Worm (Caenorhabditis elegans) whole organism, L4 larva: ENCODE results near the gene rha-2.

Experiments used
- D1046.2 ChIP-seq: fragments of 200-800 bp; sonication (Bioruptor generic); IDR thresholded peaks from 2 replicates; pipeline ENCODE4 v1.3.6; 2022; ENCODE audit warnings: missing genetic modification characterization, missing compliant biosample characterization
- F26F4.8 ChIP-seq: fragments of 200-800 bp; sonication (Bioruptor generic); conservative IDR thresholded peaks from 2 replicates; pipeline ENCODE4 v1.3.6; 2022; ENCODE audit warnings: missing genetic modification characterization, missing compliant biosample characterization
- T20F7.1 ChIP-seq: fragments of 200-800 bp; sonication (Bioruptor generic); optimal IDR thresholded peaks from 2 replicates; lab custom pipeline; 2018; ENCODE audit warnings: mild to moderate bottlenecking, missing genetic modification characterization, missing compliant biosample characterization
- T26A8.4 ChIP-seq: fragments of 200-800 bp; sonication (Bioruptor generic); IDR thresholded peaks from 2 replicates; pipeline ENCODE4 v1.3.6; 2022; ENCODE audit warnings: missing genetic modification characterization, missing compliant biosample characterization
- ZK337.2 ChIP-seq: fragments of 200-800 bp; sonication (Bioruptor generic); IDR thresholded peaks from 2 replicates; pipeline ENCODE4 v1.3.6; 2022; ENCODE audit warnings: missing genetic modification reagents, missing genetic modification characterization, missing compliant biosample characterization
- aha-1 ChIP-seq: fragments of 150-350 bp; peaks from one replicate; lab custom pipeline; 2014; ENCODE audit warnings: missing biosample characterization, missing genetic modification characterization
- ceh-20 ChIP-seq: fragments of 200-800 bp; sonication (Bioruptor generic); IDR thresholded peaks from 2 replicates; pipeline ENCODE4 v1.3.6; 2022; ENCODE audit warnings: missing genetic modification reagents, missing genetic modification characterization, missing compliant biosample characterization
- ceh-28 ChIP-seq: fragments of 150-350 bp; optimal IDR thresholded peaks from 2 replicates; lab custom pipeline; 2014; ENCODE audit warnings: missing biosample characterization, missing genetic modification reagents, missing genetic modification characterization
- ceh-32 ChIP-seq: sonication (generic microtip); optimal IDR thresholded peaks from 2 replicates; lab custom pipeline; 2016; ENCODE audit warnings: mild to moderate bottlenecking, missing genetic modification characterization, missing compliant biosample characterization; ENCODE audit not compliant: poor library complexity
- ceh-44 ChIP-seq: fragments of 200-800 bp; sonication (Bioruptor generic); IDR thresholded peaks from 2 replicates; pipeline ENCODE4 v1.3.6; 2022; ENCODE audit warnings: missing genetic modification reagents, missing genetic modification characterization, missing compliant biosample characterization
- cey-2 ChIP-seq: sonication (generic microtip); optimal IDR thresholded peaks from 3 replicates; lab custom pipeline; 2017; ENCODE audit warnings: missing genetic modification characterization, mild to moderate bottlenecking, missing compliant biosample characterization, antibody characterized with exemption, borderline replicate concordance; ENCODE audit not compliant: insufficient read depth
- ctbp-1 ChIP-seq: fragments of 200-800 bp; sonication (Bioruptor generic); IDR thresholded peaks from 2 replicates; pipeline ENCODE4 v1.3.6; 2022; ENCODE audit warnings: missing genetic modification reagents, missing genetic modification characterization, missing compliant biosample characterization
- daf-12 ChIP-seq: fragments of 150-350 bp; optimal IDR thresholded peaks from 2 replicates; lab custom pipeline; 2014; ENCODE audit warnings: missing biosample characterization, missing genetic modification reagents, missing genetic modification characterization
- daf-16 ChIP-seq, 3 experiments: sonication (generic microtip); optimal IDR thresholded peaks; 2 replicates each; lab custom pipeline; 2016 to 2017; ENCODE audit warnings: missing genetic modification characterization in 3 of 3, missing genetic modification reagents in 3 of 3, mild to moderate bottlenecking in 2 of 3, missing compliant biosample characterization in 2 of 3, missing biosample characterization in 1 of 3, moderate library complexity in 1 of 3
- dve-1 ChIP-seq: sonication (generic microtip); optimal IDR thresholded peaks from 2 replicates; lab custom pipeline; 2017; ENCODE audit warnings: antibody characterized with exemption, mild to moderate bottlenecking, missing genetic modification characterization, missing compliant biosample characterization; ENCODE audit not compliant: insufficient read depth
- gei-8 ChIP-seq: fragments of 200-800 bp; sonication (Bioruptor generic); optimal IDR thresholded peaks from 2 replicates; lab custom pipeline; 2018; ENCODE audit warnings: mild to moderate bottlenecking, missing genetic modification characterization, missing compliant biosample characterization
- hlh-30 ChIP-seq: sonication (generic microtip); optimal IDR thresholded peaks from 2 replicates; lab custom pipeline; 2017; ENCODE audit warnings: antibody characterized with exemption, mild to moderate bottlenecking, missing genetic modification characterization, missing compliant biosample characterization; ENCODE audit not compliant: insufficient read depth
- lim-7 ChIP-seq: fragments of 200-800 bp; sonication (Bioruptor generic); IDR thresholded peaks from 2 replicates; pipeline ENCODE4 v1.3.6; 2022; ENCODE audit warnings: missing genetic modification characterization, missing compliant biosample characterization
- lin-1 ChIP-seq: fragments of 200-800 bp; sonication (Bioruptor generic); IDR thresholded peaks from 2 replicates; pipeline ENCODE4 v1.3.6; 2022; ENCODE audit warnings: missing genetic modification reagents, missing genetic modification characterization, missing compliant biosample characterization
- lin-15B ChIP-seq: fragments of 150-350 bp; sonication (generic microtip); optimal IDR thresholded peaks from 3 replicates; lab custom pipeline; 2014; ENCODE audit warnings: missing biosample characterization, missing genetic modification characterization
- lin-38 ChIP-seq: fragments of 200-800 bp; sonication (Bioruptor generic); IDR thresholded peaks from 2 replicates; pipeline ENCODE4 v1.3.6; 2022; ENCODE audit warnings: missing genetic modification reagents, missing genetic modification characterization, missing compliant biosample characterization
- mes-2 ChIP-seq: sonication (generic microtip); optimal IDR thresholded peaks from 2 replicates; lab custom pipeline; 2016; ENCODE audit warnings: missing genotype, mild to moderate bottlenecking, missing genetic modification characterization, missing compliant biosample characterization; ENCODE audit not compliant: poor library complexity, severe bottlenecking
- mxl-2 ChIP-seq: fragments of 200-800 bp; sonication (Bioruptor generic); conservative IDR thresholded peaks from 2 replicates; pipeline ENCODE4 v1.3.6; 2022; ENCODE audit warnings: missing genetic modification reagents, missing genetic modification characterization, missing compliant biosample characterization
- nhr-111 ChIP-seq: fragments of 200-800 bp; sonication (Bioruptor generic); optimal IDR thresholded peaks from 2 replicates; lab custom pipeline; 2018; ENCODE audit warnings: mild to moderate bottlenecking, missing genetic modification characterization, missing compliant biosample characterization
- nhr-28 ChIP-seq: fragments of 150-350 bp; optimal IDR thresholded peaks from 2 replicates; lab custom pipeline; 2014; ENCODE audit warnings: missing biosample characterization, missing genetic modification characterization
- nhr-41 ChIP-seq: fragments of 200-800 bp; sonication (Bioruptor generic); IDR thresholded peaks from 2 replicates; pipeline ENCODE4 v1.3.6; 2022; ENCODE audit warnings: missing genetic modification reagents, missing genetic modification characterization, missing compliant biosample characterization
- pha-4 ChIP-seq, 2 experiments: fragments of 150-350 bp in 1 of 2; fragments of 200-800 bp in 1 of 2; sonication (Bioruptor generic) in 1 of 2; IDR thresholded peaks in 1 of 2; optimal IDR thresholded peaks in 1 of 2; 2 replicates each; pipeline versions ENCODE4 v1.3.6 to Lab custom; 2014 to 2022; ENCODE audit warnings: missing genetic modification characterization in 2 of 2, missing genetic modification reagents in 2 of 2, missing biosample characterization in 1 of 2, missing compliant biosample characterization in 1 of 2
- rbr-2 ChIP-seq: sonication (generic microtip); optimal IDR thresholded peaks from 2 replicates; lab custom pipeline; 2016; ENCODE audit warnings: missing genotype, missing genetic modification characterization, missing compliant biosample characterization
- saeg-2 ChIP-seq: fragments of 200-800 bp; sonication (Bioruptor generic); IDR thresholded peaks from 2 replicates; pipeline ENCODE4 v1.3.6; 2022; ENCODE audit warnings: missing genetic modification reagents, missing genetic modification characterization, missing compliant biosample characterization
- snpc-1.2 ChIP-seq: fragments of 200-800 bp; sonication (Bioruptor generic); IDR thresholded peaks from 2 replicates; pipeline ENCODE4 v1.3.6; 2022; ENCODE audit warnings: missing genetic modification reagents, missing genetic modification characterization, missing compliant biosample characterization
- snpc-4 ChIP-seq: fragments of 150-350 bp; optimal IDR thresholded peaks from 2 replicates; lab custom pipeline; 2014; ENCODE audit warnings: missing biosample characterization, missing genetic modification characterization
- spr-1 ChIP-seq: sonication (generic microtip); optimal IDR thresholded peaks from 2 replicates; lab custom pipeline; 2016; ENCODE audit warnings: mild to moderate bottlenecking, missing genetic modification characterization, missing compliant biosample characterization
- unc-130 ChIP-seq: sonication (generic microtip); optimal IDR thresholded peaks from 2 replicates; lab custom pipeline; 2016; ENCODE audit warnings: missing genetic modification reagents, missing genetic modification characterization, missing compliant biosample characterization
- zag-1 ChIP-seq: fragments of 150-350 bp; optimal IDR thresholded peaks from 2 replicates; lab custom pipeline; 2014; ENCODE audit warnings: missing biosample characterization, missing genetic modification characterization
- zfp-2 ChIP-seq: sonication (generic microtip); optimal IDR thresholded peaks from 2 replicates; lab custom pipeline; 2016; ENCODE audit warnings: mild to moderate bottlenecking, missing genetic modification characterization, missing compliant biosample characterization

Gene rha-2

DNA sequence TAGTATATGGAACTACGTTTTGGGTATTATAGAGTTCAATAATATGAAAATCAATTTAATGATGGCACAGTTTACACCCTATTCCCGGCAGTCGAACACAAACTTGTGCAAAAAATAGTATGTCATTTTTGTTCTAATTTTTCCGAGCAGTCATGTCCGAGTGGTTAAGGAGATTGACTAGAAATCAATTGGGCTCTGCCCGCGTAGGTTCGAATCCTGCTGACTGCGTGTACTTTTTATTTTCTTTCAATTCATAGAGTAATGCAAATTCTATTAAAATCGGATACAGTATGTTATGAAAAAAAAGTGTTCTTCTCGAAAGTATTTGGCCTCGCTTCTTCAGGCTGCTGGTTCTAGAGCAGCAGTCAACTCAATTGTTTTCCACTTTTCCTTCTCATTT lies 31.7 kb upstream of the rha-2 start (continued):
- TF ChIP-seq daf-16 (GFP tag; optimal IDR thresholded peaks at IDR 0.05; lab: Kevin White, UChicago) (peak in 1 of 2 experiments; percentile 45), daf-16 (tag; optimal IDR thresholded peaks at IDR 0.05; lab: Kevin White, UChicago) (peak; percentile 35), F26F4.8 (0 out of 2 replicates have a peak, but pooled peaks have one; percentile 42), nhr-111 (no peak), zfp-2 (tag; lab: Kevin White, UChicago) (no peak), daf-12 (no peak), cey-2 (tag; lab: Kevin White, UChicago) (no peak), mxl-2 (GFP tag; lab: Robert Waterston, UW) (no peak), ctbp-1 (GFP tag; lab: Robert Waterston, UW) (0 out of 2 replicates have a peak, but pooled peaks have one; percentile 32), D1046.2 (GFP tag; lab: Robert Waterston, UW) (0 out of 2 replicates have a peak, but pooled peaks have one; percentile 47), pha-4 (GFP tag; IDR thresholded peaks at IDR 0.05; lab: Robert Waterston, UW) (peak; percentile 66; the same call in 1 of the 2 replicates), pha-4 (tag; optimal IDR thresholded peaks at IDR 0.05; lab: Kevin White, UChicago) (no peak), T20F7.1 (GFP tag; lab: Kevin White, UChicago) (peak; percentile 13), ceh-20 (GFP tag; lab: Robert Waterston, UW) (0 out of 2 replicates have a peak, but pooled peaks have one; percentile 15), hlh-30 (tag; lab: Kevin White, UChicago) (no peak), nhr-28 (tag; lab: Kevin White, UChicago) (no peak), lin-38 (GFP tag; lab: Robert Waterston, UW) (no peak), nhr-41 (GFP tag; lab: Robert Waterston, UW) (0 out of 2 replicates have a peak, but pooled peaks have one; percentile 25), ceh-28 (tag; lab: Kevin White, UChicago) (no peak), aha-1 (tag; lab: Kevin White, UChicago) (no peak), lin-1 (GFP tag; lab: Robert Waterston, UW) (no peak), zag-1 (no peak), saeg-2 (GFP tag; lab: Robert Waterston, UW) (0 out of 2 replicates have a peak, but pooled peaks have one; percentile 26), gei-8 (GFP tag; lab: Kevin White, UChicago) (no peak), lim-7 (peak; percentile 77), lin-15B (tag; lab: Kevin White, UChicago) (no peak), ceh-32 (tag; lab: Kevin White, UChicago) (no peak), ZK337.2 (no peak), T26A8.4 (0 out of 2 replicates have a peak, but pooled peaks have one; percentile 11), snpc-1.2 (peak; percentile 37; the same call in 1 of the 2 replicates), mes-2 (peak; percentile 54), unc-130 (GFP tag; lab: Kevin White, UChicago) (peak; percentile 26), spr-1 (tag; lab: Kevin White, UChicago) (no peak), ceh-44 (GFP tag; lab: Robert Waterston, UW) (0 out of 2 replicates have a peak, but pooled peaks have one; percentile 39), dve-1 (tag; lab: Kevin White, UChicago) (no peak), snpc-4 (tag; lab: Kevin White, UChicago) (no peak), rbr-2 (tag; lab: Kevin White, UChicago) (no peak)

DNA sequence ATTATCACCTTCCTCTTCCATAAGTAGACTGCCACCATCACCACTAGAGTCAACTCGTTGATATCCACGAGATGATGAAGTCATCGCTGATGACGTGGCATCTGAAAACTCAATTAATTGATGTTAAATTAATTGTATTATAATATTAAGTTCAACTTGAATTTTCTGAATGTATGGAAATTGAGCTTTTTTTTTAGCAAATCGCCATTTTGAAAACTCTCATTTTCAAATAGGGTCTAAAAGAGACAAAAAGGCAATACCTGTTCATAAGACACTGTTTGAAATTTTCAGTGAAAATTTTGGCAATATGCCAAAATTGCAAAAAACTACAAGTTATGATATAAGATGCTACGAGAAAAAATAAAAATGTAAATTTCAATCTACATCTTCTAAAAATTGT lies 29.3 kb upstream of the rha-2 start, which contains the start of gene twk-7:
Gene twk-7, minus strand, starts transcription at position 101 of the 400 bp plus-strand sequence.
- TF ChIP-seq hlh-30 (tag; lab: Kevin White, UChicago), result no peak
